Worm (Caenorhabditis elegans) whole organism, L2 larva: Measurements from ENCODE around the gene F58E2.5.

Source experiments
- ceh-82 ChIP-seq: fragments of 150-350 bp; optimal IDR thresholded peaks from 2 replicates; lab custom pipeline; 2014; ENCODE audit warnings: missing biosample characterization, missing genetic modification characterization
- lin-11 ChIP-seq: fragments of 150-350 bp; sonication (generic microtip); optimal IDR thresholded peaks from 2 replicates; lab custom pipeline; 2014; ENCODE audit warnings: missing biosample characterization, missing genetic modification characterization, inconsistent platforms, mixed read lengths
- nhr-237 ChIP-seq: fragments of 150-350 bp; optimal IDR thresholded peaks from 2 replicates; lab custom pipeline; 2014; ENCODE audit warnings: missing biosample characterization, missing genetic modification characterization
- nhr-25 ChIP-seq: fragments of 150-350 bp; sonication (generic microtip); optimal IDR thresholded peaks from 3 replicates; lab custom pipeline; 2014; ENCODE audit warnings: missing biosample characterization, missing genetic modification characterization
- skn-1 ChIP-seq: sonication (generic microtip); optimal IDR thresholded peaks from 2 replicates; lab custom pipeline; 2017; ENCODE audit warnings: missing biosample characterization, missing genetic modification characterization
- zag-1 ChIP-seq: fragments of 150-350 bp; optimal IDR thresholded peaks from 2 replicates; lab custom pipeline; 2014; ENCODE audit warnings: missing biosample characterization, missing genetic modification characterization
- ztf-4 ChIP-seq: fragments of 150-350 bp; optimal IDR thresholded peaks from 2 replicates; lab custom pipeline; 2014; ENCODE audit warnings: missing biosample characterization, missing genetic modification characterization

ce11 chrIV:3418741-3419140 lies 26.0 kb upstream of the F58E2.5 start:
- TF ChIP-seq ceh-82 (no peak), ztf-4 (tag; lab: Kevin White, UChicago) (no peak), skn-1 (tag; lab: Kevin White, UChicago) (no peak), lin-11 (tag; lab: Kevin White, UChicago) (no peak), zag-1 (tag; lab: Kevin White, UChicago) (no peak), nhr-25 (tag; lab: Kevin White, UChicago) (no peak), nhr-237 (no peak)
